Fruit fly (Drosophila melanogaster): ENCODE results near the gene CG14841.

The CG14841 gene

DNA sequence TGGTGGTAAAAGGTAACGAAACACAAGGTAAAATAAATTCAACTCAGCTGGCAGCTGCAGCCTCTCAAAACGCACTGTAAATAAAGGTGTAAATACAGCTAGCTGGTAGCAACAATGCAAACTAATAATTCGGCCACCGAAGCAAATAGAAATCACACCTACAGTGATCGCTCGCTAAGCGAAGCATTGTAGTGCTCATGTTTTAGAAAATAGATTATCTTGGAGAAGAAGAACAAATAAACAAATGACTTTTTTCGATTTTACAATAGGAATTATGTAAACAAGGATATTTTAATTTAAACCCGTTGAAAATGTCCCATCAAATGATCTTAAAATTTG is 22.2 kb upstream of the CG14841 start (continued):
- no peak for TF ChIP-seq cato (GFP tag; optimal IDR thresholded peaks at IDR 0.05; ENCODE audit: borderline replicate concordance)
- no peak for TF ChIP-seq slou (GFP tag; optimal IDR thresholded peaks at IDR 0.05)
- peak; percentile 5 for TF ChIP-seq Blimp-1 (GFP tag; optimal IDR thresholded peaks at IDR 0.05)
- no peak for TF ChIP-seq grn (GFP tag; optimal IDR thresholded peaks at IDR 0.05)
- TF ChIP-seq CG2199 (GFP tag; IDR thresholded peaks at IDR 0.05), result no peak
- TF ChIP-seq CG14441 (GFP tag; IDR thresholded peaks at IDR 0.05), result no peak
- TF ChIP-seq lov (optimal IDR thresholded peaks at IDR 0.05), result no peak
- no peak for TF ChIP-seq lov (GFP tag; IDR thresholded peaks at IDR 0.05)
- no peak for TF ChIP-seq ci (GFP tag; IDR thresholded peaks at IDR 0.05)
- TF ChIP-seq Vsx1 (GFP tag; optimal IDR thresholded peaks at IDR 0.05), result no peak
- no peak for TF ChIP-seq dan (GFP tag; IDR thresholded peaks at IDR 0.05)
- no peak for TF ChIP-seq Lim3 (GFP tag; IDR thresholded peaks at IDR 0.05)
- no peak for TF ChIP-seq stc (GFP tag; IDR thresholded peaks at IDR 0.05)
- TF ChIP-seq zfh1 (GFP tag; IDR thresholded peaks at IDR 0.05), result no peak
- TF ChIP-seq CG2129 (GFP tag; IDR thresholded peaks at IDR 0.05; ENCODE audit: partially characterized antibody), result no peak
- no peak for TF ChIP-seq Ets97D (GFP tag; optimal IDR thresholded peaks at IDR 0.05)
- no peak for TF ChIP-seq CG12769 (tag; optimal IDR thresholded peaks at IDR 0.05)
- no peak for TF ChIP-seq pnt (GFP tag; optimal IDR thresholded peaks at IDR 0.05)
- TF ChIP-seq gro (GFP tag; optimal IDR thresholded peaks at IDR 0.05), result no peak
- no peak for TF ChIP-seq CG10462 (GFP tag; optimal IDR thresholded peaks at IDR 0.05)
- TF ChIP-seq CG10267 (tag; optimal IDR thresholded peaks at IDR 0.05), result no peak
- TF ChIP-seq crp (GFP tag; optimal IDR thresholded peaks at IDR 0.05), result no peak
- TF ChIP-seq dimm (GFP tag; IDR thresholded peaks at IDR 0.05), result no peak
- no peak for TF ChIP-seq CG4282 (GFP tag; optimal IDR thresholded peaks at IDR 0.05)
- TF ChIP-seq Taf1 (GFP tag; IDR thresholded peaks at IDR 0.05), result no peak
- no peak for TF ChIP-seq Hmx (GFP tag; optimal IDR thresholded peaks at IDR 0.05)
- TF ChIP-seq Sry-δ (GFP tag; optimal IDR thresholded peaks at IDR 0.05), result no peak
- TF ChIP-seq trh (GFP tag; optimal IDR thresholded peaks at IDR 0.05), result no peak
- no peak for TF ChIP-seq fd3F (GFP tag; optimal IDR thresholded peaks at IDR 0.05)
- TF ChIP-seq NfI (GFP tag; optimal IDR thresholded peaks at IDR 0.05), result no peak
- TF ChIP-seq Neu2 (GFP tag; optimal IDR thresholded peaks at IDR 0.05; ENCODE audit: borderline replicate concordance), result no peak
- TF ChIP-seq unpg (GFP tag; optimal IDR thresholded peaks at IDR 0.05), result peak; percentile 16
- no peak for TF ChIP-seq CG18599 (GFP tag; optimal IDR thresholded peaks at IDR 0.05)
- TF ChIP-seq sqz (GFP tag; optimal IDR thresholded peaks at IDR 0.05), result no peak
- TF ChIP-seq CG12659 (GFP tag; optimal IDR thresholded peaks at IDR 0.05), result no peak
- TF ChIP-seq CG16815 (GFP tag; optimal IDR thresholded peaks at IDR 0.05), result no peak
- no peak for TF ChIP-seq Gsc (GFP tag; IDR thresholded peaks at IDR 0.05)
- no peak for TF ChIP-seq corto (GFP tag; optimal IDR thresholded peaks at IDR 0.05)
- no peak for TF ChIP-seq CG10959 (GFP tag; IDR thresholded peaks at IDR 0.05)
- no peak for TF ChIP-seq gcm (GFP tag; optimal IDR thresholded peaks at IDR 0.05)
- no peak for TF ChIP-seq Eip74EF (GFP tag; optimal IDR thresholded peaks at IDR 0.05)
- TF ChIP-seq gsb-n (tag; optimal IDR thresholded peaks at IDR 0.05), result no peak
- TF ChIP-seq ac (GFP tag; optimal IDR thresholded peaks at IDR 0.05), result no peak
- no peak for TF ChIP-seq CG15011 (GFP tag; optimal IDR thresholded peaks at IDR 0.05)
- TF ChIP-seq sug (tag; optimal IDR thresholded peaks at IDR 0.05), result no peak
- TF ChIP-seq eve (GFP tag; optimal IDR thresholded peaks at IDR 0.05), result peak in 1 of 2 experiments; percentile 71
- TF ChIP-seq Poxn (GFP tag; IDR thresholded peaks at IDR 0.05), result no peak
- no peak for TF ChIP-seq nerfin-1 (tag; optimal IDR thresholded peaks at IDR 0.05)
- TF ChIP-seq ssp (GFP tag; IDR thresholded peaks at IDR 0.05), result no peak
- no peak for TF ChIP-seq gsb (GFP tag; IDR thresholded peaks at IDR 0.05)
- no peak for TF ChIP-seq CG12744 (GFP tag; optimal IDR thresholded peaks at IDR 0.05)
- TF ChIP-seq sisA (GFP tag; IDR thresholded peaks at IDR 0.05), result no peak

Data from whole organism, embryonic.